Fruit fly (Drosophila melanogaster): Measurements from ENCODE around the gene Chchd3.

DNA sequence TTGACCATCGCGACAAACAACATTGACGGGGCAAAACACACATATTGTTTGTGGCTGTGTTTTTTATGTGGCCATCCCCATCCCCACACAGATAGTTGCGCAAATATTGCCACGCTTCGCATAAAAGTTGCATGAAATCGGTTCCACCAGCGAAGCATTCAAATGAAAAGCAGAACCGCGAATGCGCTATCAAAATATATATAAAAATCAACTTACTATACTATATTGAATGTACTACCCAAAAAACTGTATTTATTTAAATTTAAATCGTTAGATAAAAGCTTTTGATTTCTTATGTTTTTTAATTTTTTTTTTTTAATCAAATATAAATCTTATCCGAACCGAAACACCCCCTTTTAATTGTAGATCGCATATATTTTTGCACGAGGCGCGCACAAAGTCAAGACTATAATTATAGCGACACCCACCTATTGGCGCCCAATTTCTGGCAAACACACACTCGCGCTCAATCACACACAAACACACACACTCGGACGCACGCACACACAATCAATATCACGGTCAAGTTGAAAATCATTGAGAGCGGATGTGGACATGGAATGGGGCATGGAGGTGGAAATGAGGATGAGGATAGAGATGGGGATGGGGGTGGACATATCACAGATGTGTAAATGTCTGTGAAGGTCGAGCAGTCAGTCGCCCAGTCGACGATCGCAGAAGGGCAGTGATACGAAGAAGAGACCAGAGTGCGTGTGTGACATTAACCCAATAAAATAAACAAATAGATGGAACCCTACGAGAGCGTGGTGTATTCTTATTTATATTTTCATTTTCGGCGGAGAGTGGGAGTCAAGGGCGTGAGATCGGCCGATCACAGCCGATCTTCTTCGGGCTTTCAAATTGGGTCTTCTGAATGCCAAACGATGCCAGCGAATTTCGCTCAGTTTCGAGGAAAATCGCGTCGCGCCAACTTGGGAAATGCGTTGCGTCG lies 15.0 kb downstream of the Chchd3 start, which contains the start of gene CanA1:
- TF ChIP-seq Smox (GFP tag; optimal IDR thresholded peaks at IDR 0.05) (no peak), CG9139 (GFP tag; optimal IDR thresholded peaks at IDR 0.05) (no peak), CG6808 (GFP tag; optimal IDR thresholded peaks at IDR 0.05) (no peak), Sox14 (GFP tag; optimal IDR thresholded peaks at IDR 0.05) (no peak), Gug (GFP tag; IDR thresholded peaks at IDR 0.05) (no peak), Lpt (GFP tag; optimal IDR thresholded peaks at IDR 0.05) (no peak), Sox15 (GFP tag; optimal IDR thresholded peaks at IDR 0.05) (no peak), pdm3 (GFP tag; optimal IDR thresholded peaks at IDR 0.05) (no peak), CG15336 (GFP tag; IDR thresholded peaks at IDR 0.05) (0 out of 2 replicates have a peak, but pooled peaks have one; percentile 17), CG16779 (tag; optimal IDR thresholded peaks at IDR 0.05) (no peak), CG1621 (tag; optimal IDR thresholded peaks at IDR 0.05) (no peak), Hr4 (GFP tag; optimal IDR thresholded peaks at IDR 0.05) (no peak), Eip93F (GFP tag; optimal IDR thresholded peaks at IDR 0.05) (no peak), OdsH (GFP tag; optimal IDR thresholded peaks at IDR 0.05) (no peak)
